Worm (Caenorhabditis elegans) whole organism, L1 larva: ENCODE data around the gene nspb-4.

Experiments
- ceh-82 ChIP-seq, 3 experiments: fragments of 150-350 bp in 1 of 3; sonication (generic microtip) in 2 of 3; optimal IDR thresholded peaks; 2 replicates each; lab custom pipeline; 2014 to 2017; ENCODE audit warnings: missing biosample characterization in 3 of 3, missing genetic modification characterization in 3 of 3
- elt-2 ChIP-seq: sonication (generic microtip); optimal IDR thresholded peaks from 2 replicates; lab custom pipeline; 2016; ENCODE audit warnings: missing genetic modification characterization, mild to moderate bottlenecking, inconsistent platforms, missing compliant biosample characterization, missing genetic modification reagents
- nhr-19 ChIP-seq: fragments of 200-800 bp; sonication (Bioruptor generic); conservative IDR thresholded peaks from 2 replicates; pipeline ENCODE4 v1.3.6; 2022; ENCODE audit warnings: missing genetic modification characterization, missing compliant biosample characterization
- nhr-28 ChIP-seq: fragments of 150-350 bp; optimal IDR thresholded peaks from 2 replicates; lab custom pipeline; 2014; ENCODE audit warnings: missing biosample characterization, missing genetic modification characterization
- pqm-1 ChIP-seq: sonication (generic microtip); optimal IDR thresholded peaks from 3 replicates; lab custom pipeline; 2017; ENCODE audit warnings: missing biosample characterization, missing genetic modification characterization
- snpc-4 ChIP-seq: fragments of 150-350 bp; optimal IDR thresholded peaks from 2 replicates; lab custom pipeline; 2014; ENCODE audit warnings: missing biosample characterization, missing genetic modification characterization
- tlp-1 ChIP-seq: fragments of 150-350 bp; optimal IDR thresholded peaks from 2 replicates; lab custom pipeline; 2014; ENCODE audit warnings: missing biosample characterization, missing genetic modification characterization

- TF ChIP-seq elt-2 (tag; lab: Kevin White, UChicago) (no peak), nhr-19 (no peak), pqm-1 (no peak), snpc-4 (no peak), nhr-28 (tag; lab: Kevin White, UChicago) (no peak), ceh-82 (tag; optimal IDR thresholded peaks at IDR 0.05; lab: Kevin White, UChicago) (no peak), tlp-1 (no peak)
Measured at ce11 chrIV:6646905-6647304, 48.9 kb downstream of the nspb-4 start.
